Fruit fly (Drosophila melanogaster): ENCODE results near the gene CG5347.
A peak's percentile ranks its signal among the peaks of the same experiment; 100 is the strongest.

CG5347 gene

dm6 chrX:14784002-14784568 lies 7.5 kb downstream of the CG5347 start, which contains the start of gene Ag5r2 (continued):
- no peak for TF ChIP-seq lov (optimal IDR thresholded peaks at IDR 0.05)
- no peak for TF ChIP-seq lov (GFP tag; IDR thresholded peaks at IDR 0.05)
- TF ChIP-seq Nf-YA (GFP tag; IDR thresholded peaks at IDR 0.05) = no peak
- no peak for TF ChIP-seq prd (optimal IDR thresholded peaks at IDR 0.05)
- no peak for TF ChIP-seq prd (GFP tag; IDR thresholded peaks at IDR 0.05)
- no peak for TF ChIP-seq Hand (GFP tag; optimal IDR thresholded peaks at IDR 0.05)
- TF ChIP-seq CG34376 (GFP tag; optimal IDR thresholded peaks at IDR 0.05) = peak; percentile 14
- no peak for TF ChIP-seq CHES-1-like (GFP tag; optimal IDR thresholded peaks at IDR 0.05)
- TF ChIP-seq HLH4C (GFP tag; IDR thresholded peaks at IDR 0.05; ENCODE audit: partially characterized antibody) = peak; percentile 51; the same call in 2 of the 3 replicates
- TF ChIP-seq ATbp (GFP tag; optimal IDR thresholded peaks at IDR 0.05) = no peak
- TF ChIP-seq CG32767 (GFP tag; IDR thresholded peaks at IDR 0.05) = no peak

- TF ChIP-seq caup (GFP tag; optimal IDR thresholded peaks at IDR 0.05; ENCODE audit: severe bottlenecking) = peak; percentile 21
- no peak for TF ChIP-seq CG32532 (GFP tag; IDR thresholded peaks at IDR 0.05)
- no peak for TF ChIP-seq tup (GFP tag; optimal IDR thresholded peaks at IDR 0.05)
- no peak for TF ChIP-seq CG1602 (GFP tag; optimal IDR thresholded peaks at IDR 0.05)
- no peak for TF ChIP-seq CG4820 (GFP tag; optimal IDR thresholded peaks at IDR 0.05)
- TF ChIP-seq sens (GFP tag) = peak; percentile 36
- TF ChIP-seq B-H1 (GFP tag; IDR thresholded peaks at IDR 0.05) = no peak
Measured at dm6 chrX:14786451-14786850, 9.9 kb downstream of the CG5347 start, which contains the start of gene Ag5r. Gene Ag5r (minus strand): TSS chrX:14786551.

- no peak for TF ChIP-seq slbo (GFP tag; IDR thresholded peaks at IDR 0.05)
- no peak for TF ChIP-seq CG10959 (GFP tag; IDR thresholded peaks at IDR 0.05)
- peak; percentile 36 for TF ChIP-seq CG18599 (GFP tag; optimal IDR thresholded peaks at IDR 0.05)
- no peak for TF ChIP-seq HLHmδ (GFP tag; optimal IDR thresholded peaks at IDR 0.05)
- peak; percentile 22 for TF ChIP-seq lab (GFP tag; optimal IDR thresholded peaks at IDR 0.05)
- peak; percentile 16 for TF ChIP-seq CG3281 (GFP tag; optimal IDR thresholded peaks at IDR 0.05)
- peak; percentile 10 for TF ChIP-seq caup (GFP tag; optimal IDR thresholded peaks at IDR 0.05; ENCODE audit: severe bottlenecking)
- TF ChIP-seq CG8281 (tag; optimal IDR thresholded peaks at IDR 0.05) = peak; percentile 98
- peak; percentile 18 for TF ChIP-seq Hmr (GFP tag; optimal IDR thresholded peaks at IDR 0.05)
Measured at dm6 chrX:14802611-14803110, 26.1 kb downstream of the CG5347 start.

- TF ChIP-seq unpg (GFP tag; optimal IDR thresholded peaks at IDR 0.05) = peak; percentile 22
- TF ChIP-seq CG10274 (GFP tag; optimal IDR thresholded peaks at IDR 0.05) = no peak
- no peak for TF ChIP-seq tna (GFP tag; IDR thresholded peaks at IDR 0.05; ENCODE audit: partially characterized antibody)
- TF ChIP-seq CG1647 (GFP tag; optimal IDR thresholded peaks at IDR 0.05) = no peak
- no peak for TF ChIP-seq gsb-n (tag; optimal IDR thresholded peaks at IDR 0.05)
- TF ChIP-seq eyg (GFP tag; optimal IDR thresholded peaks at IDR 0.05) = no peak
- TF ChIP-seq bcd (GFP tag; optimal IDR thresholded peaks at IDR 0.05) = no peak
- TF ChIP-seq Ets97D (GFP tag; optimal IDR thresholded peaks at IDR 0.05) = no peak
- TF ChIP-seq HLH3B (GFP tag; IDR thresholded peaks at IDR 0.05) = 0 out of 2 replicates have a peak, but pooled peaks have one; percentile 12
- no peak for TF ChIP-seq CG1602 (GFP tag; optimal IDR thresholded peaks at IDR 0.05)
- TF ChIP-seq jumu (GFP tag; optimal IDR thresholded peaks at IDR 0.05) = no peak
- TF ChIP-seq Bteb2 (GFP tag; optimal IDR thresholded peaks at IDR 0.05) = no peak
- TF ChIP-seq twi (tag; optimal IDR thresholded peaks at IDR 0.05) = no peak
- TF ChIP-seq cwo (GFP tag; optimal IDR thresholded peaks at IDR 0.05) = no peak
- TF ChIP-seq CG17829 (tag; optimal IDR thresholded peaks at IDR 0.05) = no peak
- peak; percentile 90 for TF ChIP-seq sens (GFP tag)
- TF ChIP-seq Rfx (GFP tag; IDR thresholded peaks at IDR 0.05) = no peak
- peak; percentile 28 for TF ChIP-seq CG3407 (GFP tag; optimal IDR thresholded peaks at IDR 0.05)
- TF ChIP-seq ac (GFP tag; optimal IDR thresholded peaks at IDR 0.05) = no peak
- TF ChIP-seq vvl (GFP tag; IDR thresholded peaks at IDR 0.05) = no peak
- TF ChIP-seq HLH54F (GFP tag; optimal IDR thresholded peaks at IDR 0.05) = no peak
- TF ChIP-seq sima (GFP tag; optimal IDR thresholded peaks at IDR 0.05) = no peak
- TF ChIP-seq CrebB (tag; optimal IDR thresholded peaks at IDR 0.05) = no peak
Measured at dm6 chrX:14805646-14806045, 29.1 kb downstream of the CG5347 start.
